Worm (Caenorhabditis elegans) whole organism, L4 larva: ENCODE results near the gene str-138.

Experiments used
- D1046.2 ChIP-seq: fragments of 200-800 bp; sonication (Bioruptor generic); IDR thresholded peaks from 2 replicates; pipeline ENCODE4 v1.3.6; 2022; ENCODE audit warnings: missing genetic modification characterization, missing compliant biosample characterization
- F26F4.8 ChIP-seq: fragments of 200-800 bp; sonication (Bioruptor generic); conservative IDR thresholded peaks from 2 replicates; pipeline ENCODE4 v1.3.6; 2022; ENCODE audit warnings: missing genetic modification characterization, missing compliant biosample characterization
- F49E8.2 ChIP-seq: sonication (generic microtip); optimal IDR thresholded peaks from 2 replicates; lab custom pipeline; 2016; ENCODE audit warnings: missing compliant biosample characterization, mild to moderate bottlenecking, missing genetic modification characterization, borderline replicate concordance
- R02D3.7 ChIP-seq: fragments of 150-350 bp; sonication (generic microtip); optimal IDR thresholded peaks from 3 replicates; lab custom pipeline; 2014; ENCODE audit warnings: missing biosample characterization, missing genetic modification characterization
- T20F7.1 ChIP-seq: fragments of 200-800 bp; sonication (Bioruptor generic); optimal IDR thresholded peaks from 2 replicates; lab custom pipeline; 2018; ENCODE audit warnings: mild to moderate bottlenecking, missing genetic modification characterization, missing compliant biosample characterization
- Y105C5A.15 ChIP-seq: fragments of 200-800 bp; sonication (Bioruptor generic); IDR thresholded peaks from 2 replicates; pipeline ENCODE4 v1.3.6; 2022; ENCODE audit warnings: missing genetic modification characterization, missing compliant biosample characterization
- Y48G9A.11 ChIP-seq: fragments of 200-800 bp; sonication (Bioruptor generic); IDR thresholded peaks from 2 replicates; pipeline ENCODE4 v1.3.6; 2022; ENCODE audit warnings: missing genetic modification reagents, missing genetic modification characterization, missing compliant biosample characterization
- Y75B8A.6 ChIP-seq: fragments of 200-800 bp; sonication (Bioruptor generic); IDR thresholded peaks from 2 replicates; pipeline ENCODE4 v1.3.6; 2022; ENCODE audit warnings: missing genetic modification reagents, missing genetic modification characterization, missing compliant biosample characterization
- ceh-28 ChIP-seq: fragments of 150-350 bp; optimal IDR thresholded peaks from 2 replicates; lab custom pipeline; 2014; ENCODE audit warnings: missing biosample characterization, missing genetic modification reagents, missing genetic modification characterization
- ceh-32 ChIP-seq: sonication (generic microtip); optimal IDR thresholded peaks from 2 replicates; lab custom pipeline; 2016; ENCODE audit warnings: mild to moderate bottlenecking, missing genetic modification characterization, missing compliant biosample characterization; ENCODE audit not compliant: poor library complexity
- ceh-44 ChIP-seq: fragments of 200-800 bp; sonication (Bioruptor generic); IDR thresholded peaks from 2 replicates; pipeline ENCODE4 v1.3.6; 2022; ENCODE audit warnings: missing genetic modification reagents, missing genetic modification characterization, missing compliant biosample characterization
- daf-16 ChIP-seq, 3 experiments: sonication (generic microtip); optimal IDR thresholded peaks; 2 replicates each; lab custom pipeline; 2016 to 2017; ENCODE audit warnings: missing genetic modification characterization in 3 of 3, missing genetic modification reagents in 3 of 3, mild to moderate bottlenecking in 2 of 3, missing compliant biosample characterization in 2 of 3, missing biosample characterization in 1 of 3, moderate library complexity in 1 of 3
- dmd-6 ChIP-seq: fragments of 200-800 bp; sonication (Bioruptor generic); IDR thresholded peaks from 2 replicates; pipeline ENCODE4 v1.3.6; 2022; ENCODE audit warnings: missing genetic modification reagents, missing genetic modification characterization, missing compliant biosample characterization
- dmd-9 ChIP-seq: fragments of 200-800 bp; sonication (Bioruptor generic); IDR thresholded peaks from 2 replicates; pipeline ENCODE4 v1.3.6; 2022; ENCODE audit warnings: missing genetic modification reagents, missing genetic modification characterization, missing compliant biosample characterization
- duxl-1 ChIP-seq: sonication (generic microtip); optimal IDR thresholded peaks from 2 replicates; lab custom pipeline; 2016; ENCODE audit warnings: mild to moderate bottlenecking, missing genetic modification characterization, moderate library complexity, missing compliant biosample characterization; ENCODE audit not compliant: poor library complexity
- fos-1 ChIP-seq: fragments of 150-350 bp; optimal IDR thresholded peaks from 2 replicates; lab custom pipeline; 2014; ENCODE audit warnings: missing biosample characterization, missing genetic modification characterization
- hlh-11 ChIP-seq: fragments of 200-800 bp; sonication (Bioruptor generic); optimal IDR thresholded peaks from 2 replicates; lab custom pipeline; 2018; ENCODE audit warnings: mild to moderate bottlenecking, missing genetic modification characterization, missing compliant biosample characterization
- hmg-1.1 ChIP-seq: fragments of 200-800 bp; sonication (Bioruptor generic); IDR thresholded peaks from 2 replicates; pipeline ENCODE4 v1.3.6; 2022; ENCODE audit warnings: missing genetic modification reagents, missing genetic modification characterization, missing compliant biosample characterization
- lin-13 ChIP-seq: fragments of 150-350 bp; optimal IDR thresholded peaks from 2 replicates; lab custom pipeline; 2014; ENCODE audit warnings: missing biosample characterization, missing genetic modification reagents, missing genetic modification characterization
- lin-38 ChIP-seq: fragments of 200-800 bp; sonication (Bioruptor generic); IDR thresholded peaks from 2 replicates; pipeline ENCODE4 v1.3.6; 2022; ENCODE audit warnings: missing genetic modification reagents, missing genetic modification characterization, missing compliant biosample characterization
- lsy-2 ChIP-seq, 2 experiments: fragments of 150-350 bp in 1 of 2; sonication (generic microtip) in 1 of 2; optimal IDR thresholded peaks; 2 replicates each; lab custom pipeline; 2014 to 2017; ENCODE audit warnings: missing biosample characterization in 2 of 2, missing genetic modification characterization in 2 of 2
- mdt-29 ChIP-seq: fragments of 200-800 bp; sonication (Bioruptor generic); IDR thresholded peaks from 2 replicates; pipeline ENCODE4 v1.3.6; 2022; ENCODE audit warnings: missing genetic modification reagents, missing genetic modification characterization, missing compliant biosample characterization
- mep-1 ChIP-seq: fragments of 150-350 bp; sonication (generic microtip); optimal IDR thresholded peaks from 3 replicates; lab custom pipeline; 2014; ENCODE audit warnings: missing biosample characterization, missing genetic modification characterization
- nhr-10 ChIP-seq: fragments of 150-350 bp; optimal IDR thresholded peaks from 2 replicates; lab custom pipeline; 2014; ENCODE audit warnings: missing biosample characterization, missing genetic modification characterization
- nhr-111 ChIP-seq: fragments of 200-800 bp; sonication (Bioruptor generic); optimal IDR thresholded peaks from 2 replicates; lab custom pipeline; 2018; ENCODE audit warnings: mild to moderate bottlenecking, missing genetic modification characterization, missing compliant biosample characterization
- nhr-28 ChIP-seq: fragments of 150-350 bp; optimal IDR thresholded peaks from 2 replicates; lab custom pipeline; 2014; ENCODE audit warnings: missing biosample characterization, missing genetic modification characterization
- nhr-48 ChIP-seq: sonication (generic microtip); optimal IDR thresholded peaks from 2 replicates; lab custom pipeline; 2016; ENCODE audit warnings: mild to moderate bottlenecking, missing genetic modification characterization, missing compliant biosample characterization
- nhr-76 ChIP-seq: fragments of 150-350 bp; optimal IDR thresholded peaks from 2 replicates; lab custom pipeline; 2014; ENCODE audit warnings: missing biosample characterization, missing genetic modification characterization
- pqm-1 ChIP-seq: sonication (generic microtip); optimal IDR thresholded peaks from 2 replicates; lab custom pipeline; 2017; ENCODE audit warnings: missing biosample characterization, missing genetic modification characterization
- rbr-2 ChIP-seq: sonication (generic microtip); optimal IDR thresholded peaks from 2 replicates; lab custom pipeline; 2016; ENCODE audit warnings: missing genotype, missing genetic modification characterization, missing compliant biosample characterization
- set-16 ChIP-seq: fragments of 200-800 bp; sonication (Bioruptor generic); IDR thresholded peaks from 2 replicates; pipeline ENCODE4 v1.3.6; 2022; ENCODE audit warnings: missing genetic modification reagents, missing genetic modification characterization, missing compliant biosample characterization
- skn-1 ChIP-seq: fragments of 150-350 bp; optimal IDR thresholded peaks from 2 replicates; lab custom pipeline; 2014; ENCODE audit warnings: missing biosample characterization, missing genetic modification characterization
- spr-3 ChIP-seq: fragments of 200-800 bp; sonication (Bioruptor generic); optimal IDR thresholded peaks from 2 replicates; lab custom pipeline; 2018; ENCODE audit warnings: mild to moderate bottlenecking, missing genetic modification characterization, missing compliant biosample characterization
- unc-130 ChIP-seq: sonication (generic microtip); optimal IDR thresholded peaks from 2 replicates; lab custom pipeline; 2016; ENCODE audit warnings: missing genetic modification reagents, missing genetic modification characterization, missing compliant biosample characterization
- vab-7 ChIP-seq: fragments of 200-800 bp; sonication (Bioruptor generic); IDR thresholded peaks from 2 replicates; pipeline ENCODE4 v1.3.6; 2022; ENCODE audit warnings: missing genetic modification reagents, missing genetic modification characterization, missing compliant biosample characterization
- zfp-3 ChIP-seq: fragments of 200-800 bp; sonication (Bioruptor generic); conservative IDR thresholded peaks from 2 replicates; pipeline ENCODE4 v1.3.6; 2022; ENCODE audit warnings: missing genetic modification reagents, missing genetic modification characterization, missing compliant biosample characterization
- zip-2 ChIP-seq: fragments of 150-350 bp; optimal IDR thresholded peaks from 2 replicates; lab custom pipeline; 2014; ENCODE audit warnings: missing biosample characterization, missing genetic modification characterization

The str-138 gene

ce11 chrV:8027429-8028142, 30.9 kb upstream of the str-138 start:
- TF ChIP-seq zip-2 (tag; lab: Kevin White, UChicago) (no peak), Y75B8A.6 (GFP tag; lab: Robert Waterston, UW) (0 out of 2 replicates have a peak, but pooled peaks have one; percentile 26), ceh-28 (no peak), ceh-32 (tag; lab: Kevin White, UChicago) (no peak), Y105C5A.15 (GFP tag; lab: Robert Waterston, UW) (no peak), hmg-1.1 (GFP tag; lab: Robert Waterston, UW) (no peak), F26F4.8 (GFP tag; lab: Robert Waterston, UW) (no peak), vab-7 (no peak), mep-1 (no peak), D1046.2 (GFP tag; lab: Robert Waterston, UW) (no peak), nhr-76 (tag; lab: Kevin White, UChicago) (peak; percentile 3), set-16 (no peak), Y48G9A.11 (GFP tag; lab: Robert Waterston, UW) (no peak), F49E8.2 (tag; lab: Kevin White, UChicago) (no peak), zfp-3 (GFP tag; lab: Robert Waterston, UW) (no peak), skn-1 (tag; lab: Kevin White, UChicago) (no peak), pqm-1 (tag; lab: Kevin White, UChicago) (peak; percentile 5), daf-16 (GFP tag; optimal IDR thresholded peaks at IDR 0.05; lab: Kevin White, UChicago) (no peak), daf-16 (tag; optimal IDR thresholded peaks at IDR 0.05; lab: Kevin White, UChicago) (peak; percentile 73), duxl-1 (tag; lab: Kevin White, UChicago) (no peak), dmd-6 (peak; percentile 39), nhr-48 (tag; lab: Kevin White, UChicago) (peak; percentile 18), nhr-28 (peak; percentile 60), ceh-44 (GFP tag; lab: Robert Waterston, UW) (no peak), nhr-111 (GFP tag; lab: Kevin White, UChicago) (no peak), rbr-2 (tag; lab: Kevin White, UChicago) (no peak), T20F7.1 (no peak), fos-1 (tag; lab: Kevin White, UChicago) (no peak), spr-3 (no peak), mdt-29 (GFP tag; lab: Robert Waterston, UW) (no peak), dmd-9 (no peak)

DNA sequence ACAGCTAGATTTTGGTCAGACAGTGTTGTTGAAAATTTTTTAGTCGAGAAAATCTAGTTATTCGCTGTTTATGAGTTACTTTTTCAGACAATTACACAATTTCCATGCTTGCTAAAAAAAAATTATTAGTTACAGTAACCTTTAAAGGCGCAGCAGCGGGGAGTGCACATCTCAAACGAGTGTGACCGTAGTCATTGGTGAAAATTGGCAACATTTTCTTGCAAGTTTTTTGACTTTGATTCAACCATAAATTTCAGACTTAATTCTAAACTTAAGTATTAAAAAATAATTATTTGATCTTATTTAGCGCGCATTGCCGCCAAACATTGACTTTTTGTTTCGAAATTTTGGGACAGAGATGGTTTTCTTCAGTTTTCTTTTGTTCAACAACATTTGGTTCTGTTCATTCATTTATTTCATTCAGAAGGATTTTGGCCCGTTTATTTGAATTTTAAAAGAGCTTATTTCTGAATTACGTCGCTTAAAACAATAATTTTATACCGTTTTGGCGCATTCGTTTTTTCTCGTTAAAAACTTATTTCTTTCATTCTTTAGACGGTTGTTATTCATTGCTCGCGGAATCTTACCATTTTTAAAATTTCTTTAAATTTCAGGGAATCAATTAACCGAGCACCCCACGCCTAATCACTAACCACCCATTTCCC, 29.5 kb upstream of the str-138 start, which contains the start of gene oma-2:
TSS of gene oma-2 (plus strand) at position 615 of the 665 bp plus-strand sequence.
- peak; percentile 33 for TF ChIP-seq lin-13 (GFP tag; lab: Kevin White, UChicago)
- TF ChIP-seq R02D3.7 (tag; lab: Kevin White, UChicago) = no peak
- peak; percentile 34 for TF ChIP-seq lin-38 (GFP tag; lab: Robert Waterston, UW)
- no peak for TF ChIP-seq duxl-1 (tag; lab: Kevin White, UChicago)
- TF ChIP-seq nhr-10 (tag; lab: Kevin White, UChicago) = no peak
- TF ChIP-seq hlh-11 = no peak
- peak; percentile 35 for TF ChIP-seq F49E8.2 (tag; lab: Kevin White, UChicago)
- peak; percentile 33 for TF ChIP-seq unc-130 (GFP tag; lab: Kevin White, UChicago)
- peak in 1 of 2 experiments; percentile 25 for TF ChIP-seq lsy-2 (tag; optimal IDR thresholded peaks at IDR 0.05; lab: Kevin White, UChicago)
